Worm (Caenorhabditis elegans) whole organism, young adult: ENCODE data around the gene gplb-1.

Experiments used
- B0035.1 ChIP-seq: sonication (generic microtip); optimal IDR thresholded peaks from 2 replicates; lab custom pipeline; 2016; ENCODE audit warnings: missing genetic modification characterization, mild to moderate bottlenecking, missing compliant biosample characterization, missing genotype, missing genetic modification reagents
- F49E8.2 ChIP-seq: sonication (generic microtip); optimal IDR thresholded peaks from 3 replicates; lab custom pipeline; 2017; ENCODE audit warnings: missing genetic modification characterization, mild to moderate bottlenecking, missing compliant biosample characterization, antibody characterized with exemption, moderate library complexity; ENCODE audit not compliant: insufficient read depth
- T07F8.4 ChIP-seq: sonication (generic microtip); optimal IDR thresholded peaks from 2 replicates; lab custom pipeline; 2016; ENCODE audit warnings: mild to moderate bottlenecking, missing genetic modification characterization, moderate library complexity, missing compliant biosample characterization
- Y53F4B.3 ChIP-seq: fragments of 200-800 bp; sonication (Bioruptor generic); IDR thresholded peaks from 2 replicates; pipeline ENCODE4 v1.3.6; 2022; ENCODE audit warnings: missing genetic modification reagents, missing genetic modification characterization, missing compliant biosample characterization
- Y53G8AR.9 ChIP-seq: fragments of 200-800 bp; sonication (Bioruptor generic); conservative IDR thresholded peaks from 2 replicates; pipeline ENCODE4 v1.3.6; 2022; ENCODE audit warnings: missing genetic modification reagents, missing genetic modification characterization, missing compliant biosample characterization
- Y79H2A.3 ChIP-seq: fragments of 200-800 bp; sonication (Bioruptor generic); conservative IDR thresholded peaks from 2 replicates; pipeline ENCODE4 v1.3.6; 2022; ENCODE audit warnings: missing genetic modification reagents, missing genetic modification characterization, missing compliant biosample characterization
- attf-3 ChIP-seq: fragments of 200-800 bp; sonication (Bioruptor generic); conservative IDR thresholded peaks from 2 replicates; pipeline ENCODE4 v1.3.6; 2022; ENCODE audit warnings: missing genetic modification reagents, missing genetic modification characterization, missing compliant biosample characterization
- attf-5 ChIP-seq: fragments of 200-800 bp; sonication (Bioruptor generic); optimal IDR thresholded peaks from 2 replicates; lab custom pipeline; 2018; ENCODE audit warnings: mild to moderate bottlenecking, missing genetic modification characterization, missing compliant biosample characterization
- bed-1 ChIP-seq: fragments of 200-800 bp; sonication (Bioruptor generic); IDR thresholded peaks from 2 replicates; pipeline ENCODE4 v1.3.6; 2022; ENCODE audit warnings: missing genetic modification reagents, missing genetic modification characterization, missing compliant biosample characterization
- ccch-3 ChIP-seq: fragments of 200-800 bp; sonication (Bioruptor generic); optimal IDR thresholded peaks from 2 replicates; lab custom pipeline; 2018; ENCODE audit warnings: mild to moderate bottlenecking, missing genetic modification characterization, missing compliant biosample characterization
- ceh-100 ChIP-seq: fragments of 200-800 bp; sonication (Bioruptor generic); IDR thresholded peaks from 2 replicates; pipeline ENCODE4 v1.3.6; 2022; ENCODE audit warnings: missing genetic modification reagents, missing genetic modification characterization, missing compliant biosample characterization
- chd-7 ChIP-seq: sonication (generic microtip); optimal IDR thresholded peaks from 2 replicates; lab custom pipeline; 2016; ENCODE audit warnings: mild to moderate bottlenecking, missing genetic modification characterization, moderate library complexity, missing compliant biosample characterization
- die-1 ChIP-seq: sonication (generic microtip); optimal IDR thresholded peaks from 2 replicates; lab custom pipeline; 2016; ENCODE audit warnings: missing genotype, mild to moderate bottlenecking, missing genetic modification characterization, missing compliant biosample characterization
- dox-1 ChIP-seq: fragments of 200-800 bp; sonication (Bioruptor generic); IDR thresholded peaks from 2 replicates; pipeline ENCODE4 v1.3.6; 2022; ENCODE audit warnings: missing genetic modification reagents, missing genetic modification characterization, missing compliant biosample characterization
- egl-18 ChIP-seq: fragments of 200-800 bp; sonication (Bioruptor generic); IDR thresholded peaks from 2 replicates; pipeline ENCODE4 v1.3.6; 2022; ENCODE audit warnings: missing genetic modification reagents, missing genetic modification characterization, missing compliant biosample characterization
- egl-44 ChIP-seq: fragments of 200-800 bp; sonication (Bioruptor generic); IDR thresholded peaks from 2 replicates; pipeline ENCODE4 v1.3.6; 2022; ENCODE audit warnings: missing genetic modification reagents, missing genetic modification characterization, missing compliant biosample characterization
- hmg-20 ChIP-seq: fragments of 200-800 bp; sonication (Bioruptor generic); IDR thresholded peaks from 2 replicates; pipeline ENCODE4 v1.3.6; 2022; ENCODE audit warnings: missing genetic modification reagents, missing genetic modification characterization, missing compliant biosample characterization
- hsf-1 ChIP-seq: fragments of 200-800 bp; sonication (Bioruptor generic); IDR thresholded peaks from 2 replicates; pipeline ENCODE4 v1.3.6; 2022; ENCODE audit warnings: missing genetic modification reagents, missing genetic modification characterization, missing compliant biosample characterization
- let-607 ChIP-seq, 2 experiments: fragments of 200-800 bp in 1 of 2; sonication (Bioruptor generic) in 1 of 2; sonication (generic microtip) in 1 of 2; optimal IDR thresholded peaks; 2 replicates each; lab custom pipeline; 2016 to 2018; ENCODE audit warnings: mild to moderate bottlenecking in 2 of 2, missing compliant biosample characterization in 2 of 2, missing genetic modification characterization in 2 of 2, moderate library complexity in 2 of 2, missing genotype in 1 of 2
- mcd-1 ChIP-seq: fragments of 200-800 bp; sonication (Bioruptor generic); IDR thresholded peaks from 2 replicates; pipeline ENCODE4 v1.3.6; 2022; ENCODE audit warnings: missing genetic modification reagents, missing genetic modification characterization, missing compliant biosample characterization
- mxl-1 ChIP-seq: sonication (generic microtip); optimal IDR thresholded peaks from 2 replicates; lab custom pipeline; 2016; ENCODE audit warnings: missing genetic modification characterization, missing compliant biosample characterization
- nfya-1 ChIP-seq: sonication (generic microtip); optimal IDR thresholded peaks from 2 replicates; lab custom pipeline; 2017; ENCODE audit warnings: antibody characterized with exemption, missing compliant biosample characterization, missing genetic modification characterization, borderline replicate concordance; ENCODE audit not compliant: insufficient read depth
- nfyb-1 ChIP-seq: fragments of 200-800 bp; sonication (Bioruptor generic); IDR thresholded peaks from 2 replicates; pipeline ENCODE4 v1.3.6; 2022; ENCODE audit warnings: missing genetic modification reagents, missing genetic modification characterization, missing compliant biosample characterization
- nhr-120 ChIP-seq: fragments of 200-800 bp; sonication (Bioruptor generic); IDR thresholded peaks from 2 replicates; pipeline ENCODE4 v1.3.6; 2022; ENCODE audit warnings: missing genetic modification characterization, missing compliant biosample characterization
- nhr-27 ChIP-seq: fragments of 200-800 bp; sonication (Bioruptor generic); optimal IDR thresholded peaks from 2 replicates; lab custom pipeline; 2018; ENCODE audit warnings: mild to moderate bottlenecking, missing genetic modification characterization, moderate library complexity, missing compliant biosample characterization
- nhr-90 ChIP-seq: sonication (generic microtip); optimal IDR thresholded peaks from 2 replicates; lab custom pipeline; 2016; ENCODE audit warnings: missing genotype, mild to moderate bottlenecking, missing genetic modification characterization, missing compliant biosample characterization
- pha-4 ChIP-seq: fragments of 150-350 bp; sonication (generic microtip); optimal IDR thresholded peaks from 2 replicates; lab custom pipeline; 2014; ENCODE audit warnings: missing biosample characterization, missing genetic modification reagents, missing genetic modification characterization
- sea-2 ChIP-seq: fragments of 200-800 bp; sonication (Bioruptor generic); IDR thresholded peaks from 2 replicates; pipeline ENCODE4 v1.3.6; 2022; ENCODE audit warnings: missing genetic modification characterization, missing compliant biosample characterization
- snpc-1.1 ChIP-seq: sonication (generic microtip); optimal IDR thresholded peaks from 2 replicates; lab custom pipeline; 2017; ENCODE audit warnings: missing genetic modification characterization, mild to moderate bottlenecking, missing compliant biosample characterization, antibody characterized with exemption, moderate library complexity, missing genotype, missing genetic modification reagents; ENCODE audit not compliant: insufficient read depth
- snpc-3.4 ChIP-seq: sonication (generic microtip); optimal IDR thresholded peaks from 2 replicates; lab custom pipeline; 2017; ENCODE audit warnings: missing genetic modification characterization, mild to moderate bottlenecking, missing compliant biosample characterization, antibody characterized with exemption, moderate library complexity, missing genotype, missing genetic modification reagents
- sptf-2 ChIP-seq: fragments of 200-800 bp; sonication (Bioruptor generic); optimal IDR thresholded peaks from 2 replicates; lab custom pipeline; 2018; ENCODE audit warnings: mild to moderate bottlenecking, missing genetic modification characterization, missing compliant biosample characterization
- tbp1 ChIP-seq: fragments of 200-800 bp; sonication (Bioruptor generic); optimal IDR thresholded peaks from 2 replicates; lab custom pipeline; 2018; ENCODE audit warnings: mild to moderate bottlenecking, missing genetic modification characterization, missing compliant biosample characterization
- tlf-1 ChIP-seq: fragments of 200-800 bp; sonication (Bioruptor generic); optimal IDR thresholded peaks from 2 replicates; lab custom pipeline; 2018; ENCODE audit warnings: mild to moderate bottlenecking, missing genetic modification characterization, missing compliant biosample characterization
- unc-62 ChIP-seq: fragments of 150-350 bp; optimal IDR thresholded peaks from 2 replicates; lab custom pipeline; 2014; ENCODE audit warnings: missing biosample characterization, missing genetic modification reagents, missing genetic modification characterization
- zim-3 ChIP-seq: sonication (generic microtip); optimal IDR thresholded peaks from 2 replicates; lab custom pipeline; 2017; ENCODE audit warnings: mild to moderate bottlenecking, missing genetic modification characterization, moderate library complexity, missing compliant biosample characterization
- ztf-18 ChIP-seq: sonication (generic microtip); optimal IDR thresholded peaks from 2 replicates; lab custom pipeline; 2016; ENCODE audit warnings: missing genotype, mild to moderate bottlenecking, missing genetic modification characterization, missing compliant biosample characterization

gplb-1 gene

ce11 chrV:8495106-8495505 is 24.1 kb upstream of the gplb-1 start (continued):
- TF ChIP-seq die-1 (tag; lab: Kevin White, UChicago) (peak; percentile 69), ccch-3 (no peak), sptf-2 (GFP tag; lab: Kevin White, UChicago) (peak; percentile 74), tbp1 (GFP tag; lab: Kevin White, UChicago) (peak; percentile 90), ztf-18 (peak; percentile 54), attf-3 (GFP tag; lab: Robert Waterston, UW) (no peak), hmg-20 (GFP tag; lab: Robert Waterston, UW) (no peak), nhr-90 (peak; percentile 56), nfya-1 (tag; lab: Kevin White, UChicago) (no peak), Y53F4B.3 (GFP tag; lab: Robert Waterston, UW) (0 out of 2 replicates have a peak, but pooled peaks have one; percentile 26), T07F8.4 (tag; lab: Kevin White, UChicago) (no peak), zim-3 (tag; lab: Kevin White, UChicago) (no peak), Y53G8AR.9 (GFP tag; lab: Robert Waterston, UW) (no peak), Y79H2A.3 (GFP tag; lab: Robert Waterston, UW) (0 out of 2 replicates have a peak, but pooled peaks have one; percentile 19), snpc-3.4 (tag; lab: Kevin White, UChicago) (peak; percentile 25), tlf-1 (no peak), ceh-100 (no peak), B0035.1 (no peak), snpc-1.1 (tag; lab: Kevin White, UChicago) (peak; percentile 29), mcd-1 (GFP tag; lab: Robert Waterston, UW) (no peak), nhr-120 (no peak), egl-18 (GFP tag; lab: Robert Waterston, UW) (no peak), attf-5 (peak; percentile 32), dox-1 (GFP tag; lab: Robert Waterston, UW) (peak; percentile 66)
- TF ChIP-seq, all 124 proteins: peak for 26

- no peak for TF ChIP-seq pha-4 (tag; lab: Kevin White, UChicago)
- no peak for TF ChIP-seq nfyb-1 (GFP tag; lab: Robert Waterston, UW)
- TF ChIP-seq unc-62 (GFP tag; lab: Kevin White, UChicago), result no peak
- TF ChIP-seq hsf-1, result no peak
- TF ChIP-seq F49E8.2, result no peak
- TF ChIP-seq egl-44 (GFP tag; lab: Robert Waterston, UW), result no peak
- TF ChIP-seq tlf-1, result no peak
- no peak for TF ChIP-seq mxl-1 (tag; lab: Kevin White, UChicago)
- TF ChIP-seq sea-2 (GFP tag; lab: Robert Waterston, UW), result no peak
- no peak for TF ChIP-seq let-607 (tag; optimal IDR thresholded peaks at IDR 0.05; lab: Kevin White, UChicago)
- no peak for TF ChIP-seq chd-7 (tag; lab: Kevin White, UChicago)
- no peak for TF ChIP-seq attf-3 (GFP tag; lab: Robert Waterston, UW)
- TF ChIP-seq nhr-90, result no peak
- no peak for TF ChIP-seq attf-5
- no peak for TF ChIP-seq nhr-27 (tag; lab: Kevin White, UChicago)
- TF ChIP-seq bed-1 (GFP tag; lab: Robert Waterston, UW), result no peak
Measured at ce11 chrV:8494260-8494939, 23.4 kb upstream of the gplb-1 start, which contains the start of gene pxn-1. Gene pxn-1 (plus strand): TSS chrV:8494889.
